Worm (Caenorhabditis elegans) whole organism, L2 larva: ENCODE data around the gene M03F8.5.

Experiments used
- C34F6.9 ChIP-seq: fragments of 150-350 bp; optimal IDR thresholded peaks from 2 replicates; lab custom pipeline; 2014; ENCODE audit warnings: missing biosample characterization, missing genetic modification characterization
- F13H6.1 ChIP-seq: sonication (generic microtip); optimal IDR thresholded peaks from 2 replicates; lab custom pipeline; 2016; ENCODE audit warnings: missing genetic modification characterization, missing compliant biosample characterization
- Y55F3AM.14 ChIP-seq: fragments of 200-800 bp; sonication (Bioruptor generic); optimal IDR thresholded peaks from 2 replicates; lab custom pipeline; 2018; ENCODE audit warnings: mild to moderate bottlenecking, missing genetic modification characterization, missing compliant biosample characterization
- alr-1 ChIP-seq: fragments of 150-350 bp; optimal IDR thresholded peaks from 2 replicates; lab custom pipeline; 2014; ENCODE audit warnings: missing biosample characterization, missing genetic modification characterization
- aly-2 ChIP-seq: fragments of 150-350 bp; optimal IDR thresholded peaks from 2 replicates; lab custom pipeline; 2014; ENCODE audit warnings: missing biosample characterization, missing genetic modification characterization
- ama-1 ChIP-seq: fragments of 150-350 bp; optimal IDR thresholded peaks from 2 replicates; lab custom pipeline; 2018; ENCODE audit warnings: inconsistent platforms
- ceh-16 ChIP-seq: fragments of 150-350 bp; optimal IDR thresholded peaks from 2 replicates; lab custom pipeline; 2014; ENCODE audit warnings: missing biosample characterization, missing genetic modification characterization
- ceh-82 ChIP-seq: fragments of 150-350 bp; optimal IDR thresholded peaks from 2 replicates; lab custom pipeline; 2014; ENCODE audit warnings: missing biosample characterization, missing genetic modification characterization
- crh-2 ChIP-seq: sonication (generic microtip); optimal IDR thresholded peaks from 2 replicates; lab custom pipeline; 2017; ENCODE audit warnings: missing biosample characterization, missing genetic modification characterization
- dmd-4 ChIP-seq: sonication (generic microtip); optimal IDR thresholded peaks from 2 replicates; lab custom pipeline; 2017; ENCODE audit warnings: missing biosample characterization, missing genetic modification characterization
- egl-27 ChIP-seq: sonication (generic microtip); optimal IDR thresholded peaks from 3 replicates; lab custom pipeline; 2017; ENCODE audit warnings: missing biosample characterization, missing genetic modification reagents, missing genetic modification characterization
- elt-3 ChIP-seq: sonication (generic microtip); optimal IDR thresholded peaks from 2 replicates; lab custom pipeline; 2017; ENCODE audit warnings: missing biosample characterization, missing genetic modification characterization
- fos-1 ChIP-seq: fragments of 150-350 bp; optimal IDR thresholded peaks from 2 replicates; lab custom pipeline; 2014; ENCODE audit warnings: missing biosample characterization, missing genetic modification characterization
- gmeb-1 ChIP-seq: fragments of 150-350 bp; optimal IDR thresholded peaks from 2 replicates; lab custom pipeline; 2014; ENCODE audit warnings: missing biosample characterization, missing genetic modification characterization
- lin-13 ChIP-seq: fragments of 150-350 bp; optimal IDR thresholded peaks from 2 replicates; lab custom pipeline; 2014; ENCODE audit warnings: missing biosample characterization, missing genetic modification reagents, missing genetic modification characterization
- mab-5 ChIP-seq: fragments of 150-350 bp; optimal IDR thresholded peaks from 2 replicates; lab custom pipeline; 2014; ENCODE audit warnings: missing biosample characterization, missing genetic modification characterization
- mbf-1 ChIP-seq: sonication (generic microtip); optimal IDR thresholded peaks from 2 replicates; lab custom pipeline; 2017; ENCODE audit warnings: missing biosample characterization, missing genetic modification characterization
- nhr-10 ChIP-seq: sonication (generic microtip); optimal IDR thresholded peaks from 2 replicates; lab custom pipeline; 2017; ENCODE audit warnings: missing biosample characterization, missing genetic modification characterization
- nhr-11 ChIP-seq: fragments of 150-350 bp; optimal IDR thresholded peaks from 2 replicates; lab custom pipeline; 2014; ENCODE audit warnings: missing biosample characterization, missing genetic modification characterization
- nhr-21 ChIP-seq: fragments of 150-350 bp; optimal IDR thresholded peaks from 2 replicates; lab custom pipeline; 2014; ENCODE audit warnings: missing biosample characterization, missing genetic modification characterization
- nhr-23 ChIP-seq: fragments of 150-350 bp; optimal IDR thresholded peaks from 2 replicates; lab custom pipeline; 2014; ENCODE audit warnings: missing biosample characterization, missing genetic modification reagents, missing genetic modification characterization
- nhr-25 ChIP-seq: fragments of 150-350 bp; sonication (generic microtip); optimal IDR thresholded peaks from 3 replicates; lab custom pipeline; 2014; ENCODE audit warnings: missing biosample characterization, missing genetic modification characterization
- nhr-77 ChIP-seq: fragments of 150-350 bp; optimal IDR thresholded peaks from 2 replicates; lab custom pipeline; 2014; ENCODE audit warnings: missing biosample characterization, missing genetic modification characterization
- peb-1 ChIP-seq: fragments of 150-350 bp; optimal IDR thresholded peaks from 2 replicates; lab custom pipeline; 2014; ENCODE audit warnings: missing biosample characterization, missing genetic modification characterization
- sem-4 ChIP-seq: fragments of 150-350 bp; optimal IDR thresholded peaks from 2 replicates; lab custom pipeline; 2014; ENCODE audit warnings: missing biosample characterization, missing genetic modification reagents, missing genetic modification characterization
- sma-9 ChIP-seq, 2 experiments: fragments of 150-350 bp in 1 of 2; sonication (generic microtip) in 1 of 2; optimal IDR thresholded peaks; 2 replicates each; lab custom pipeline; 2014 to 2016; ENCODE audit warnings: missing genetic modification characterization in 2 of 2, mild to moderate bottlenecking in 1 of 2, missing biosample characterization in 1 of 2, missing compliant biosample characterization in 1 of 2, missing genetic modification reagents in 1 of 2, moderate library complexity in 1 of 2
- snpc-4 ChIP-seq: fragments of 150-350 bp; optimal IDR thresholded peaks from 2 replicates; lab custom pipeline; 2014; ENCODE audit warnings: missing biosample characterization, missing genetic modification characterization
- unc-39 ChIP-seq: fragments of 150-350 bp; optimal IDR thresholded peaks from 2 replicates; lab custom pipeline; 2014; ENCODE audit warnings: missing biosample characterization, missing genetic modification characterization
- unc-55 ChIP-seq: fragments of 150-350 bp; sonication (generic microtip); optimal IDR thresholded peaks from 3 replicates; lab custom pipeline; 2014; ENCODE audit warnings: missing biosample characterization, missing genetic modification reagents, missing genetic modification characterization
- unc-62 ChIP-seq: fragments of 150-350 bp; optimal IDR thresholded peaks from 2 replicates; lab custom pipeline; 2014; ENCODE audit warnings: missing biosample characterization, missing genetic modification reagents, missing genetic modification characterization
- zag-1 ChIP-seq: fragments of 150-350 bp; optimal IDR thresholded peaks from 2 replicates; lab custom pipeline; 2014; ENCODE audit warnings: missing biosample characterization, missing genetic modification characterization
- ztf-1 ChIP-seq: fragments of 200-800 bp; sonication (Bioruptor generic); conservative IDR thresholded peaks from 2 replicates; pipeline ENCODE4 v1.3.6; 2022; ENCODE audit warnings: missing genetic modification characterization, missing compliant biosample characterization
- ztf-11 ChIP-seq: sonication (generic microtip); optimal IDR thresholded peaks from 2 replicates; lab custom pipeline; 2017; ENCODE audit warnings: missing biosample characterization, missing genetic modification characterization

The M03F8.5 gene

DNA sequence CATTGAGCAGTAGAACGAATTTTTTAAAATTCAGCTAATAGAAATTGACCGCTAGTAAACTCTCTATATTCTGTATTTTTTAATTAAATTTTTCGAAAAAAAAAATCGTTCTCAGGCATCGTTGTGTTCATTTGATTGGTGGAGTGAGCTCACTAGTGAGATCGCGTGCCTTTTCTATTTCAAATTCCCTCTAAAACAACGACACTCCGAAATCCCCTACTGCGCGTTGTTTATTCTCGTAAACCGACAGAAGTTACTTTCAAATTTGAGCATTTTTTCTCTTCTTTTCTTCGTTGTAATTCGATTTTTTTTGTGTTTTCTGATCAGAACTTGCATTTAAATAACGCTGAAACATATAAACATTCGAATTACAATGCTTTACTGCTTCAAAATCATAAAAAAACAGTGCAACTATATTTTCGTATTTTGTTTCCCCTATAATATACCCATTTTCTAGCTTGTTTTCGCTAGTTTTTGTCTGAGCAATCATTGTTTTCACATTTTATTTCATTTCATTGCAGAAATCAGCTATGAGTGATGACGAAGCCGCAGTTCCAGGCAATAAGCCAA, 3.0 kb upstream of the M03F8.5 start, which contains the start of gene syf-3 (continued):
- TF ChIP-seq sma-9 (GFP tag; optimal IDR thresholded peaks at IDR 0.05; lab: Kevin White, UChicago) (no peak), sma-9 (tag; optimal IDR thresholded peaks at IDR 0.05; lab: Kevin White, UChicago) (no peak), dmd-4 (no peak), sem-4 (tag; lab: Kevin White, UChicago) (no peak), mbf-1 (tag; lab: Kevin White, UChicago) (no peak), elt-3 (tag; lab: Kevin White, UChicago) (no peak), nhr-77 (tag; lab: Kevin White, UChicago) (no peak), nhr-11 (tag; lab: Kevin White, UChicago) (no peak), ceh-82 (no peak), nhr-21 (tag; lab: Kevin White, UChicago) (no peak), ztf-11 (no peak), Y55F3AM.14 (GFP tag; lab: Kevin White, UChicago) (no peak)

DNA sequence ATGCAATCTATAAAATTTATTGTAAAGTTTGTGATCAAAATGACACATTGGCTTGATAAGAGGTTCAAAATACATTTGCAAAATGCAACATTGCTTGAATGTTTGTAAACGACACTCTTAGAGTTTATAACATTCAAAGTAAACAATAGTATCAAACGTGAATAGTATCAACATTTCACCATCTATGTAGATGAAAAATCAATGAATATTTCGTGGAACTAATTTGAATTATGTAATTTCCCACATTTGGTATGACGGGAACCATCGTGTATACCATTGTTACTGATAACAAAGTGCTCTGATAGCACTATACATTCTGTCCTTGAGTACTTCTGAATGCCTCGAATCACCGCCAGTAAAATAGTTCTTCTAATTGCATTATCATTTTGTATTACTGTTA, 6.0 kb downstream of the M03F8.5 start, which contains the start of gene galt-1:
galt-1 (plus strand) TSS at position 318 of the 400 bp plus-strand sequence.
- no peak for TF ChIP-seq C34F6.9 (tag; lab: Kevin White, UChicago)
- peak; percentile 50 for TF ChIP-seq fos-1 (tag; lab: Kevin White, UChicago)
- TF ChIP-seq ceh-16 (tag; lab: Kevin White, UChicago), result no peak
- no peak for TF ChIP-seq alr-1 (tag; lab: Kevin White, UChicago)
- TF ChIP-seq gmeb-1, result peak; percentile 0
- peak; percentile 17 for TF ChIP-seq crh-2
- TF ChIP-seq unc-39 (tag; lab: Kevin White, UChicago), result no peak
- no peak for TF ChIP-seq zag-1 (tag; lab: Kevin White, UChicago)
- TF ChIP-seq aly-2 (tag; lab: Kevin White, UChicago), result no peak
- TF ChIP-seq ztf-1 (GFP tag; lab: Robert Waterston, UW), result no peak
- no peak for TF ChIP-seq peb-1 (tag; lab: Kevin White, UChicago)
- TF ChIP-seq mab-5 (tag; lab: Kevin White, UChicago), result no peak

DNA sequence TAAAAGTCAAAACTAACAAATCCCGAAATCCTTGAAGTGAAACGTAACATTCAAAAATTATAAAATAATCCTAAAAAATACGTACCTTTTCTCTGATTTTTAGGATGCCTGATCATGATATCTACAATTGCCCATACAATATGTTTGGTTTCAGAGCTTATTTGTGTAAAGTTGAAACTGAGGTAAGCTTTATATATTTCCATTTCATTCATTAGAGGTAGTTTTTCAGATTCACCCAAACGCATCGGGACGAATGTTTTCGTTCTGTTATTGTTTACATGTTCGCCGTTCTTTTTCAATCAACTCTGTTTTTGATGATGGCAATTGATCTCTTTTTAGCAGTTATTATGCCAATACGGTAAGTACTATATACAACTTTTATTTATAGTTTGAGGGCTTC, 8.6 kb downstream of the M03F8.5 start:
- no peak for TF ChIP-seq ama-1 (lab: Kevin White, UChicago)
- no peak for TF ChIP-seq ceh-82
- TF ChIP-seq mab-5 (tag; lab: Kevin White, UChicago), result no peak
- no peak for TF ChIP-seq nhr-25 (tag; lab: Kevin White, UChicago)

DNA sequence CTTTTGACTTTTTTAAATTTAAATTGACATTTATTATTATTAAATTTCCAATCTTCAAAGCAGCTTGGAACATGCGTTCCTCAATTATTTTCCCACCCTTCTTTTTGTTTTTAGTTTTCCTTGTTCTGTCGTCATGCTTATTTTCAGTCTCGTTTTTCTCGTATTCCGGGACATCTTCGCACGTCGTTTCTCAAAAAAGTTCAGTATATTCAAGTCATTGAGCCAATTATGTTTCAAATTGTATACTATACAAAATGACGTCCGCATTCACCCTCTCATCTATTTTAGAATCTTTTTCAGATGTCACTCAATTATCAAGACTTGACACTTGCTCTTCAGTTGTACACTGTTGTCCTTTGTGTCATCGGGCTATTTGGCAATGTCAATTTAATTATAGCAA, 9.2 kb downstream of the M03F8.5 start, which contains the start of gene srsx-17:
srsx-17 (plus strand) TSS at position 301 of the 400 bp plus-strand sequence.
- TF ChIP-seq sma-9 (GFP tag; optimal IDR thresholded peaks at IDR 0.05; lab: Kevin White, UChicago) (no peak), sma-9 (tag; optimal IDR thresholded peaks at IDR 0.05; lab: Kevin White, UChicago) (no peak), nhr-21 (tag; lab: Kevin White, UChicago) (no peak), gmeb-1 (no peak), snpc-4 (tag; lab: Kevin White, UChicago) (no peak)
- TF ChIP-seq, all 48 proteins: peak for 0

DNA sequence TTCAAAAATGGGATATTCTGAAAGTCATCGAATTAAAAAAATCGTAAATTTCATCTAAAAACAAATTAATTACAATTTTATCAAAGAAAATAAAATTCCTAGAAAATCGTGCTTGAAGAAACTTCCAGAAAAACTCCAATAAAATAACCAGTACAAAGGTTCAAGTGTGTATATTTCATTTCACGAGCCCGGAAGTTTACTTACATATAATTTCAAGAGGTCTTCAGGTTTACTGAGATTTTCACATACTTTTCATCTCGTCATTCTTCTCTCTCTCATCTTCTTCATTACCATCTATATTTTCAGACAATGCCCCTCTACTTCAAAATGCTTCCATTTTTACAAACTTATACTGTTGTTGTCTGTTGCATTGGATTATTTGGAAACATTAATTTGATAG, 14.4 kb downstream of the M03F8.5 start, which contains the start of gene srsx-18:
srsx-18 (plus strand) TSS at position 301 of the 400 bp plus-strand sequence.
- TF ChIP-seq F13H6.1 (tag; lab: Kevin White, UChicago) (no peak), egl-27 (tag; lab: Kevin White, UChicago) (no peak), unc-62 (GFP tag; lab: Kevin White, UChicago) (no peak), ztf-11 (no peak), nhr-10 (no peak), sma-9 (GFP tag; optimal IDR thresholded peaks at IDR 0.05; lab: Kevin White, UChicago) (no peak), sma-9 (tag; optimal IDR thresholded peaks at IDR 0.05; lab: Kevin White, UChicago) (no peak), ceh-82 (no peak), alr-1 (tag; lab: Kevin White, UChicago) (no peak), nhr-23 (no peak), lin-13 (GFP tag; lab: Kevin White, UChicago) (no peak), unc-55 (GFP tag; lab: Kevin White, UChicago) (no peak)
